Worm (Caenorhabditis elegans) whole organism, young adult: ENCODE data around the gene zipt-15.

Experiments used
- ZK185.1 ChIP-seq: sonication (generic microtip); optimal IDR thresholded peaks from 2 replicates; lab custom pipeline; 2016; ENCODE audit warnings: mild to moderate bottlenecking, missing genetic modification characterization, missing compliant biosample characterization; ENCODE audit not compliant: poor library complexity, severe bottlenecking
- ama-1 ChIP-seq, 3 experiments: fragments of 150-350 bp in 1 of 3; sonication (generic microtip) in 2 of 3; optimal IDR thresholded peaks; 2 replicates each; lab custom pipeline; 2014 to 2018; ENCODE audit warnings: missing biosample characterization in 2 of 3, missing genetic modification characterization in 2 of 3, missing genetic modification reagents in 2 of 3
- dox-1 ChIP-seq: fragments of 200-800 bp; sonication (Bioruptor generic); IDR thresholded peaks from 2 replicates; pipeline ENCODE4 v1.3.6; 2022; ENCODE audit warnings: missing genetic modification reagents, missing genetic modification characterization, missing compliant biosample characterization
- pha-4 ChIP-seq: fragments of 150-350 bp; sonication (generic microtip); optimal IDR thresholded peaks from 2 replicates; lab custom pipeline; 2014; ENCODE audit warnings: missing biosample characterization, missing genetic modification reagents, missing genetic modification characterization
- snpc-4 ChIP-seq, 5 experiments: fragments of 150-350 bp in 1 of 5; sonication (generic microtip) in 4 of 5; optimal IDR thresholded peaks; 2 replicates each; lab custom pipeline; 2014 to 2018; ENCODE audit warnings: missing genetic modification characterization in 5 of 5, missing biosample characterization in 3 of 5, antibody characterized with exemption in 2 of 5, mild to moderate bottlenecking in 2 of 5, missing compliant biosample characterization in 2 of 5, missing genotype in 2 of 5, moderate library complexity in 2 of 5, missing genetic modification reagents in 1 of 5

DNA sequence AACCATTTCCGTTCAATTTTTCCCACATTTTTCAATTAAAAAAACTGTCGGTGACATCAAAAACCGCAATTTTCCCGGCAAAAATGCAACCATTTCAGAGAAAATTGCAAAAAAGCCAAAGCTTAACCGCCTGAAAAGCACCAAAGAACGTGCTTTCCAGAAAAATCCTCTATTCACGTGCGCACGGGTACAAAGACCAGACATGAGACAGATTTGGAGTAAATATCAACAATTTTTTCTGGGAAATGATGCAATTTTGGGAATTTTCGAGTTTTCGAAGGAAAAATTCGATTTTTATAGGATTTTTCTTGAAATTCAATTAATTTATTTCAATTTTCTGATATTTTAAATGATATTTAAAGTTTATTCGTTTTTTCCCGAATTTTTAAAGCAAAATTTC is 4.4 kb upstream of the zipt-15 start:
- no peak for TF ChIP-seq snpc-4 (GFP tag; optimal IDR thresholded peaks at IDR 0.05; lab: Kevin White, UChicago)
- no peak for TF ChIP-seq snpc-4 (tag; optimal IDR thresholded peaks at IDR 0.05; lab: Kevin White, UChicago)
- TF ChIP-seq ama-1 (optimal IDR thresholded peaks at IDR 0.05; lab: Kevin White, UChicago): no peak
- TF ChIP-seq ama-1 (GFP tag; optimal IDR thresholded peaks at IDR 0.05; lab: Kevin White, UChicago): no peak
- TF ChIP-seq ZK185.1 (tag; lab: Kevin White, UChicago): no peak
- no peak for TF ChIP-seq pha-4
- TF ChIP-seq dox-1 (GFP tag; lab: Robert Waterston, UW): no peak
